Worm (Caenorhabditis elegans): ENCODE results near the gene K11D12.6.
A peak's percentile ranks its signal among the peaks of the same experiment; 100 is the strongest.

Gene K11D12.6

ce11 chrV:5026438-5026837, 8.5 kb downstream of the K11D12.6 start:
- TF ChIP-seq lin-11 (tag; optimal IDR thresholded peaks at IDR 0.05) (no peak), sma-3 (GFP tag; optimal IDR thresholded peaks at IDR 0.05) (no peak), unc-39 (tag; optimal IDR thresholded peaks at IDR 0.05) (no peak), dmd-4 (tag; optimal IDR thresholded peaks at IDR 0.05) (no peak), ama-1 (optimal IDR thresholded peaks at IDR 0.05) (no peak), sma-9 (GFP tag; optimal IDR thresholded peaks at IDR 0.05) (peak; percentile 5), sma-9 (tag; optimal IDR thresholded peaks at IDR 0.05) (no peak), mbf-1 (tag; optimal IDR thresholded peaks at IDR 0.05) (no peak), skn-1 (tag; optimal IDR thresholded peaks at IDR 0.05) (no peak), nhr-23 (tag; optimal IDR thresholded peaks at IDR 0.05) (no peak), R02D3.7 (tag; optimal IDR thresholded peaks at IDR 0.05) (no peak), fos-1 (tag; optimal IDR thresholded peaks at IDR 0.05) (peak; percentile 92), Y55F3AM.14 (GFP tag; optimal IDR thresholded peaks at IDR 0.05) (peak; percentile 11), nhr-77 (tag; optimal IDR thresholded peaks at IDR 0.05) (no peak), F13H6.1 (tag; optimal IDR thresholded peaks at IDR 0.05) (peak; percentile 22), ztf-4 (tag; optimal IDR thresholded peaks at IDR 0.05) (no peak), crh-2 (tag; optimal IDR thresholded peaks at IDR 0.05) (peak; percentile 44), egl-27 (tag; optimal IDR thresholded peaks at IDR 0.05) (no peak), elt-3 (tag; optimal IDR thresholded peaks at IDR 0.05) (no peak), nhr-10 (tag; optimal IDR thresholded peaks at IDR 0.05) (no peak), nhr-6 (tag; optimal IDR thresholded peaks at IDR 0.05) (no peak)

DNA sequence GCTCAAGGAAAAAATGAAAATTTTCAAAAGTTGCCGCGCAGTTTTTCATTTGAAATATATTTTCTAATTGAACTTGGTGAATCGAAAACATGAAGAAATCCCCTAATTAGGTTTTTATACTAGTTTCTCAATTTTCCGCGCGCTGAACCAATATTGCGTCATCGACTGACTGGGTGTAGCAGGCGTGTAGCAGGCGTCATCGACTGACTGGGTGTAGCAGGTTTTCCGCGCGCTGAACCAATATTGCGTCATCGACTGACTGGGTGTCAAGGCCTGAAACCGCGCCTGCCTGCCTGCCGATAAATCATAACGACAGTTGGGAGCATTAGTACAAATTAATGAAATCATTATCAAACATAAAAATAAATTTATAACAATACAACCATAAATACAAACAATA, 11.6 kb downstream of the K11D12.6 start:
- TF ChIP-seq nhr-237 (tag; optimal IDR thresholded peaks at IDR 0.05) = no peak
- TF ChIP-seq Y55F3AM.14 (GFP tag; optimal IDR thresholded peaks at IDR 0.05) = no peak
- no peak for TF ChIP-seq alr-1 (tag; optimal IDR thresholded peaks at IDR 0.05)
- no peak for TF ChIP-seq nhr-25 (tag; optimal IDR thresholded peaks at IDR 0.05)
- TF ChIP-seq aly-2 (tag; optimal IDR thresholded peaks at IDR 0.05) = no peak
- no peak for TF ChIP-seq blmp-1 (tag; optimal IDR thresholded peaks at IDR 0.05; ENCODE audit: insufficient read depth)
- no peak for TF ChIP-seq lin-11 (tag; optimal IDR thresholded peaks at IDR 0.05)
- TF ChIP-seq lin-13 (GFP tag; optimal IDR thresholded peaks at IDR 0.05) = no peak
- no peak for TF ChIP-seq ztf-1 (GFP tag; conservative IDR thresholded peaks at IDR 0.05)
- TF ChIP-seq mbf-1 (tag; optimal IDR thresholded peaks at IDR 0.05) = no peak
- TF ChIP-seq nhr-23 (tag; optimal IDR thresholded peaks at IDR 0.05) = no peak
- TF ChIP-seq egl-27 (tag; optimal IDR thresholded peaks at IDR 0.05) = no peak
- no peak for TF ChIP-seq ceh-82 (tag; optimal IDR thresholded peaks at IDR 0.05)
- TF ChIP-seq zag-1 (tag; optimal IDR thresholded peaks at IDR 0.05) = no peak
- TF ChIP-seq peb-1 (tag; optimal IDR thresholded peaks at IDR 0.05) = no peak
- no peak for TF ChIP-seq ama-1 (optimal IDR thresholded peaks at IDR 0.05)
- TF ChIP-seq mab-5 (tag; optimal IDR thresholded peaks at IDR 0.05) = no peak
- no peak for TF ChIP-seq nhr-21 (tag; optimal IDR thresholded peaks at IDR 0.05)
- no peak for TF ChIP-seq skn-1 (tag; optimal IDR thresholded peaks at IDR 0.05)

DNA sequence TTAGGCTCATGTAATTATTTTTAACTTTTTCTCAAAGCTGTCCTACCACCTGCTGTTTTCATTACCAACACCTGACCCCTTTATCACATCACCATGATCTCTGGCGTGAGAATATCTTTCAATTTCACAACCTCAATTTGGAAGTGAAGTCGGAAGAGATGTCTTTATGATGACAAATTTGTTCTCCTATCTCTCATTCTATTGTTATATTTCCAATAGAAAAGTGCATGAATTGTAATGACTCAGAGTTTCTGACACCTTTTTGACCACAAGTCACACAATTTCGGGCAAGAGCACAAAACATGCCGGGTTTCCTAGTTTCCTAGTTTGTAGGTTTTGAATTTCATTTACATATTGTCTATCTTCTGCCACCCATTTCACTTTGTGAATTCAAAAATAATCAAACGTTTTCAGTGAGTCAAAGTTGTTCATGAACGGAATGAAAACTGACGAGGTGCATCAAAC, 16.1 kb downstream of the K11D12.6 start, which contains the start of gene srr-4:
srr-4 (plus strand) TSS at position 415 of the 465 bp plus-strand sequence.
- TF ChIP-seq ama-1 (optimal IDR thresholded peaks at IDR 0.05) (no peak), egl-27 (tag; optimal IDR thresholded peaks at IDR 0.05) (no peak), fos-1 (tag; optimal IDR thresholded peaks at IDR 0.05) (peak; percentile 66), ceh-16 (tag; optimal IDR thresholded peaks at IDR 0.05) (no peak), skn-1 (tag; optimal IDR thresholded peaks at IDR 0.05) (peak; percentile 39), lin-13 (GFP tag; optimal IDR thresholded peaks at IDR 0.05) (no peak), sma-9 (GFP tag; optimal IDR thresholded peaks at IDR 0.05) (peak; percentile 18), sma-9 (tag; optimal IDR thresholded peaks at IDR 0.05) (no peak), aly-2 (tag; optimal IDR thresholded peaks at IDR 0.05) (no peak), dmd-4 (tag; optimal IDR thresholded peaks at IDR 0.05) (no peak), Y55F3AM.14 (GFP tag; optimal IDR thresholded peaks at IDR 0.05) (no peak), crh-2 (tag; optimal IDR thresholded peaks at IDR 0.05) (no peak), R02D3.7 (tag; optimal IDR thresholded peaks at IDR 0.05) (no peak), F13H6.1 (tag; optimal IDR thresholded peaks at IDR 0.05) (no peak), gmeb-1 (tag; optimal IDR thresholded peaks at IDR 0.05) (no peak), peb-1 (tag; optimal IDR thresholded peaks at IDR 0.05) (no peak), nhr-11 (tag; optimal IDR thresholded peaks at IDR 0.05) (no peak)

DNA sequence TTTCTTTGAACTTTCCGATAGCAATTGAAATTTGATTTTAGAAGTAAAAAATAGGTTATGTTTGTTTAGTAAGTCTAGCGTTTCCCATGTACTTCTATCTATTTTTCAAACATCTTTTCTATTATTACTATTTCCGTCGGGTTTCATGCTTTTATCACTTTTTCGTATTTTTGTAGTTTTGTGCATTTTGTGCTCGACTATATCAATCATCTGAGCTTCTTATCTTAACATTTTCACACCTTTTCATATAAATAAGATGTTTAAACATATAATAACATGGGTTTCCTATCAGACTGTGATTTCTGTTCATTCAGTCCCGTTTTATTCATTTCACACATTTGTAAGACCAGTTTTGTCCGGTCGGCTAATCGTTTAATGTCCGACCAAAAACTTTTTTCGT, 16.9 kb downstream of the K11D12.6 start:
- TF ChIP-seq zag-1 (tag; optimal IDR thresholded peaks at IDR 0.05) = no peak
- peak; percentile 55 for TF ChIP-seq sma-9 (GFP tag; optimal IDR thresholded peaks at IDR 0.05)
- no peak for TF ChIP-seq sma-9 (tag; optimal IDR thresholded peaks at IDR 0.05)
- TF ChIP-seq Y55F3AM.14 (GFP tag; optimal IDR thresholded peaks at IDR 0.05) = peak; percentile 42
- TF ChIP-seq fos-1 (tag; optimal IDR thresholded peaks at IDR 0.05) = peak; percentile 38
- no peak for TF ChIP-seq nhr-129 (tag; optimal IDR thresholded peaks at IDR 0.05)

All from whole organism, L2 larva.